Worm (Caenorhabditis elegans): ENCODE data around the gene C54D10.9.

DNA sequence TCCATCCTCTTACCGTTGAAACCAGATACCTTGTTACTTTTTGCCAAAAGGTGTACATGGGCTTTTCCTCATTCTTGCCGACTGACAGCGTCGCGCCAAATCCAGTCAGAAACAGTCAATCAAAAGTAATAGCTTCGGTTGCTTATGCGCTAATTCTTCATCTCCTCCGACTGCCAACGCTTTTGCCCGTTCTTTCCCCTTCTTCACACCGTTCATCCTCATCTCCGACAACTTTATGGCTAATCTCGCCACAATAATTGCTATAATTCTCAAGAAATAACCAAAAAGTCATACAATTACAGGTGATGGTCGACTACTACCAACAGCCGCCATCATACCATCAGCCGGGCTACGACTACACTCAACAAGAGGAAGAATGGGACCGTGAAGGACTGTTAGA lies 31.2 kb downstream of the C54D10.9 start, which contains the start of gene atn-1:
- TF ChIP-seq zag-1 (tag; optimal IDR thresholded peaks at IDR 0.05) (no peak), lsy-12 (tag; optimal IDR thresholded peaks at IDR 0.05) (no peak)

Measured in whole organism, L3 larva.